Fruit fly (Drosophila melanogaster): Measurements from ENCODE around the gene CG18754.
A peak's percentile ranks its signal among the peaks of the same experiment; 100 is the strongest.

CG18754 gene

DNA sequence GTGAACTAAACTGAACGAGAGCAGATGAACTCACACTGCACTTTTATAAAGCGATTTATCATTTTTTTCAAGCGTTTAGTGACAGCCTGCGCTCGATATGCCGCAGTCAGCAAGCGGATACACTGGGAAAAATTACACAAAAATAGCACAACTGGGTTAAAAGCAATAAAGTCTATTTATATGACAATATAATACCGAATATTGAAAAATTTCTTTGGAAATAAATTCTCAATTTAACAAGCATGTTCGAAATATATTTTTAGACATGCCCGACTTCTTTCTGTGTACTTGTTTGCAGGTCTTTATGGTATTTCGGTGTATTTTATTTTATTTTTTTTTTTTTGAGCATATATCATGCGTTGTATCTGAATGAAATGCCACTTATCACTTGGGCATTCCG lies 30.0 kb downstream of the CG18754 start (continued):
- TF ChIP-seq CG3995 (GFP tag; optimal IDR thresholded peaks at IDR 0.05): no peak
- TF ChIP-seq ro (GFP tag; IDR thresholded peaks at IDR 0.05): 0 out of 2 replicates have a peak, but pooled peaks have one; percentile 9
- TF ChIP-seq Dip2 (GFP tag; IDR thresholded peaks at IDR 0.05): no peak
- peak; percentile 50 for TF ChIP-seq CG2678 (tag; optimal IDR thresholded peaks at IDR 0.05)
- no peak for TF ChIP-seq CG12071 (GFP tag; optimal IDR thresholded peaks at IDR 0.05)
- no peak for TF ChIP-seq MTF-1 (GFP tag; optimal IDR thresholded peaks at IDR 0.05; ENCODE audit: borderline replicate concordance)
- no peak for TF ChIP-seq CG6791 (GFP tag; IDR thresholded peaks at IDR 0.05; ENCODE audit: partially characterized antibody)
- peak; percentile 59; the same call in 1 of the 3 replicates for TF ChIP-seq CG2889 (GFP tag; IDR thresholded peaks at IDR 0.05)
- peak; percentile 94 for TF ChIP-seq Ets65A (GFP tag)
- TF ChIP-seq HHEX (GFP tag; optimal IDR thresholded peaks at IDR 0.05): peak; percentile 43
- TF ChIP-seq Jarid2 (GFP tag; optimal IDR thresholded peaks at IDR 0.05): no peak
- peak; percentile 9 for TF ChIP-seq CTCF (GFP tag; optimal IDR thresholded peaks at IDR 0.05)
- no peak for TF ChIP-seq Hr78 (GFP tag; optimal IDR thresholded peaks at IDR 0.05)
- peak; percentile 56 for TF ChIP-seq CG10654 (GFP tag; optimal IDR thresholded peaks at IDR 0.05)
- no peak for TF ChIP-seq Sry-β (GFP tag; optimal IDR thresholded peaks at IDR 0.05)
- TF ChIP-seq CG11560 (tag; IDR thresholded peaks at IDR 0.05): no peak
- TF ChIP-seq bbx (GFP tag; IDR thresholded peaks at IDR 0.05; ENCODE audit: partially characterized antibody): no peak
- no peak for TF ChIP-seq ash1 (GFP tag; optimal IDR thresholded peaks at IDR 0.05)
- no peak for TF ChIP-seq cwo (GFP tag; optimal IDR thresholded peaks at IDR 0.05)
- TF ChIP-seq Gsc (GFP tag; IDR thresholded peaks at IDR 0.05): no peak
- TF ChIP-seq Hmx (GFP tag; optimal IDR thresholded peaks at IDR 0.05): peak; percentile 22
- TF ChIP-seq CG42726 (GFP tag; IDR thresholded peaks at IDR 0.05; ENCODE audit: partially characterized antibody): no peak
- TF ChIP-seq fd3F (GFP tag; optimal IDR thresholded peaks at IDR 0.05): peak; percentile 40
- peak; percentile 39; the same call in 1 of the 2 replicates for TF ChIP-seq E2f2 (GFP tag; IDR thresholded peaks at IDR 0.05)
- TF ChIP-seq tin (GFP tag; optimal IDR thresholded peaks at IDR 0.05): peak; percentile 71
- TF ChIP-seq Vsx1 (GFP tag; optimal IDR thresholded peaks at IDR 0.05): peak; percentile 39
- no peak for TF ChIP-seq peb (GFP tag; IDR thresholded peaks at IDR 0.05)
- peak; percentile 69 for TF ChIP-seq gsb-n (tag; optimal IDR thresholded peaks at IDR 0.05)
- TF ChIP-seq Dp (GFP tag; optimal IDR thresholded peaks at IDR 0.05): no peak
- no peak for TF ChIP-seq B-H2 (GFP tag; optimal IDR thresholded peaks at IDR 0.05)
- TF ChIP-seq lbe (GFP tag; optimal IDR thresholded peaks at IDR 0.05): peak; percentile 77
- TF ChIP-seq Bteb2 (GFP tag; optimal IDR thresholded peaks at IDR 0.05): peak; percentile 50
- TF ChIP-seq CG4707 (GFP tag; optimal IDR thresholded peaks at IDR 0.05): peak; percentile 31
- TF ChIP-seq phol (tag; optimal IDR thresholded peaks at IDR 0.05): peak; percentile 76
- peak; percentile 46 for TF ChIP-seq Antp (GFP tag; optimal IDR thresholded peaks at IDR 0.05)
- TF ChIP-seq bowl (GFP tag; IDR thresholded peaks at IDR 0.05): no peak

DNA sequence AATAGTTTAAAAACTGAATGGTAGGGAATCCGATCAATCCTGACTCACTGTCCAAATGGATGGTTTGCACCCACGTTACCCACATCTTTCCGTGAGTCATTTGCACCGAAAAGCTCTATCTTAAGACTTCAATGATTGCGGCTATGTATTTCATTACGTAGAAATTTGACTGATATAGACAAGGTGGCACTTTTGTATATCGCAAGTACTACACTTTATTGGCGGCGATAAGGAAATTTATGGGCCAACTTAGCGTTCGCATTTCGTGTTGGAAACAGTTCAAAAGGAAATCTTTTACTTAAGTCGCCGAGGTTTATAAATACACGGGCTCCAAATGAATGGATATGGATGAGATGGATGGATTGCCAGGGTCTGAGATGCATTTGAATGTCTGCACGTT lies 31.0 kb downstream of the CG18754 start:
- TF ChIP-seq CG4730 (GFP tag; IDR thresholded peaks at IDR 0.05): no peak
- TF ChIP-seq lab (GFP tag; optimal IDR thresholded peaks at IDR 0.05): peak; percentile 28
- TF ChIP-seq CG34376 (GFP tag; optimal IDR thresholded peaks at IDR 0.05): peak; percentile 50
- peak; percentile 45 for TF ChIP-seq sug (tag; optimal IDR thresholded peaks at IDR 0.05)
- TF ChIP-seq mirr (GFP tag; optimal IDR thresholded peaks at IDR 0.05): peak; percentile 46
- TF ChIP-seq exex (tag; optimal IDR thresholded peaks at IDR 0.05): peak; percentile 77
- peak; percentile 37 for TF ChIP-seq sd (tag; optimal IDR thresholded peaks at IDR 0.05)
- TF ChIP-seq CG12219 (GFP tag; optimal IDR thresholded peaks at IDR 0.05): no peak
